Comparison of ENCODE assay signal across 2 fruit fly cellular contexts in genomic region chr3R:8922617-8923242, dm6.
TF ChIP-seq lines count a peak whose summit lies in the region.

No protein-coding gene starts in this region.

TF ChIP-seq in whole organism, embryonic, 481 proteins besides CTCF, POLR2A, EP300 and RAD21 (continued from another document and continues in another):
- TF ChIP-seq p53 (GFP tag; optimal IDR thresholded peaks at IDR 0.05; lab: Kevin White, UChicago) (no peak), tin (GFP tag; optimal IDR thresholded peaks at IDR 0.05; lab: Kevin White, UChicago) (peak; percentile 32), btn (GFP tag; optimal IDR thresholded peaks at IDR 0.05; lab: Kevin White, UChicago) (no peak), Xbp1 (GFP tag; optimal IDR thresholded peaks at IDR 0.05; lab: Kevin White, UChicago) (peak; percentile 1), Sin3A (optimal IDR thresholded peaks at IDR 0.05; lab: Kevin White, UChicago) (no peak), CG10543 (GFP tag; optimal IDR thresholded peaks at IDR 0.05; lab: Kevin White, UChicago) (no peak), sens (GFP tag; lab: Kevin White, UChicago) (peak; percentile 84), CG12769 (tag; optimal IDR thresholded peaks at IDR 0.05; lab: Kevin White, UChicago) (no peak), CG12391 (tag; optimal IDR thresholded peaks at IDR 0.05; lab: Kevin White, UChicago) (peak; percentile 16), Sox100B (GFP tag; optimal IDR thresholded peaks at IDR 0.05; lab: Kevin White, UChicago) (no peak), Ets65A (GFP tag; lab: Kevin White, UChicago) (peak; percentile 64), CG10979 (tag; optimal IDR thresholded peaks at IDR 0.05; lab: Kevin White, UChicago) (peak; percentile 67), Drgx (GFP tag; IDR thresholded peaks at IDR 0.05; lab: Robert Waterston, UW) (peak; percentile 27; the same call in 1 of the 2 replicates), CG11093 (GFP tag; IDR thresholded peaks at IDR 0.05; lab: Robert Waterston, UW) (no peak), CG42726 (GFP tag; IDR thresholded peaks at IDR 0.05; lab: Robert Waterston, UW; ENCODE audit: partially characterized antibody) (no peak), CG31441 (GFP tag; IDR thresholded peaks at IDR 0.05; lab: Robert Waterston, UW) (0 out of 2 replicates have a peak, but pooled peaks have one; percentile 20), bsh (GFP tag; optimal IDR thresholded peaks at IDR 0.05; lab: Kevin White, UChicago) (peak; percentile 37 to 55), fd96Cb (tag; optimal IDR thresholded peaks at IDR 0.05; lab: Kevin White, UChicago) (peak; percentile 54), chn (GFP tag; optimal IDR thresholded peaks at IDR 0.05; lab: Kevin White, UChicago) (peak; percentile 41), gro (GFP tag; optimal IDR thresholded peaks at IDR 0.05; lab: Kevin White, UChicago) (no peak), CG18262 (tag; optimal IDR thresholded peaks at IDR 0.05; lab: Kevin White, UChicago) (peak; percentile 52), CG3407 (GFP tag; optimal IDR thresholded peaks at IDR 0.05; lab: Kevin White, UChicago) (no peak), Ets97D (GFP tag; optimal IDR thresholded peaks at IDR 0.05; lab: Kevin White, UChicago) (no peak), chif (GFP tag; optimal IDR thresholded peaks at IDR 0.05; lab: Kevin White, UChicago) (peak; percentile 22 to 27), NfI (GFP tag; optimal IDR thresholded peaks at IDR 0.05; lab: Kevin White, UChicago) (no peak), CG4820 (GFP tag; optimal IDR thresholded peaks at IDR 0.05; lab: Kevin White, UChicago) (peak; percentile 38), CG17328 (GFP tag; IDR thresholded peaks at IDR 0.05; lab: Robert Waterston, UW) (0 out of 2 replicates have a peak, but pooled peaks have one; percentile 17), jumu (GFP tag; optimal IDR thresholded peaks at IDR 0.05; lab: Kevin White, UChicago) (no peak), gce (GFP tag; IDR thresholded peaks at IDR 0.05; lab: Robert Waterston, UW) (no peak), gem (tag; optimal IDR thresholded peaks at IDR 0.05; lab: Kevin White, UChicago) (peak; percentile 44), Neu2 (GFP tag; optimal IDR thresholded peaks at IDR 0.05; lab: Kevin White, UChicago; ENCODE audit: borderline replicate concordance) (no peak), abd-A (tag; optimal IDR thresholded peaks at IDR 0.05; lab: Kevin White, UChicago) (no peak), bbx (GFP tag; IDR thresholded peaks at IDR 0.05; lab: Robert Waterston, UW; ENCODE audit: partially characterized antibody) (no peak), mam (GFP tag; optimal IDR thresholded peaks at IDR 0.05; lab: Kevin White, UChicago) (no peak), Fer1 (GFP tag; optimal IDR thresholded peaks at IDR 0.05; lab: Kevin White, UChicago) (no peak), E2f1 (GFP tag; IDR thresholded peaks at IDR 0.05; lab: Robert Waterston, UW) (0 out of 2 replicates have a peak, but pooled peaks have one; percentile 13), CG6254 (GFP tag; optimal IDR thresholded peaks at IDR 0.05; lab: Kevin White, UChicago) (peak; percentile 33), HHEX (GFP tag; optimal IDR thresholded peaks at IDR 0.05; lab: Kevin White, UChicago) (no peak), Asciz (GFP tag; optimal IDR thresholded peaks at IDR 0.05; lab: Kevin White, UChicago) (peak; percentile 31), esg (GFP tag; conservative IDR thresholded peaks at IDR 0.05; lab: Robert Waterston, UW) (no peak), CG32772 (GFP tag; IDR thresholded peaks at IDR 0.05; lab: Robert Waterston, UW) (0 out of 2 replicates have a peak, but pooled peaks have one; percentile 17), org-1 (GFP tag; optimal IDR thresholded peaks at IDR 0.05; lab: Kevin White, UChicago) (no peak), caup (GFP tag; optimal IDR thresholded peaks at IDR 0.05; lab: Kevin White, UChicago; ENCODE audit: severe bottlenecking) (no peak), scrt (GFP tag; optimal IDR thresholded peaks at IDR 0.05; lab: Kevin White, UChicago) (no peak), pan (optimal IDR thresholded peaks at IDR 0.05; lab: Kevin White, UChicago) (no peak), pan (GFP tag; optimal IDR thresholded peaks at IDR 0.05 in 1 of 2, IDR thresholded peaks at IDR 0.05 in 1 of 2) (no peak), hkb (optimal IDR thresholded peaks at IDR 0.05; lab: Kevin White, UChicago) (no peak), hkb (GFP tag; IDR thresholded peaks at IDR 0.05; lab: Robert Waterston, UW) (peak; percentile 15; the same call in 1 of the 2 replicates), CG1233 (GFP tag; optimal IDR thresholded peaks at IDR 0.05; lab: Kevin White, UChicago) (peak; percentile 26), ap (GFP tag; IDR thresholded peaks at IDR 0.05; lab: Robert Waterston, UW) (no peak), CG1603 (tag; optimal IDR thresholded peaks at IDR 0.05; lab: Kevin White, UChicago) (peak; percentile 38), Opbp (GFP tag; IDR thresholded peaks at IDR 0.05; lab: Robert Waterston, UW; ENCODE audit: partially characterized antibody) (no peak), zfh1 (GFP tag; IDR thresholded peaks at IDR 0.05; lab: Robert Waterston, UW) (peak; percentile 55; the same call in 2 of the 3 replicates), CG14710 (tag; optimal IDR thresholded peaks at IDR 0.05; lab: Kevin White, UChicago) (peak; percentile 34), Sox102F (GFP tag; optimal IDR thresholded peaks at IDR 0.05; lab: Kevin White, UChicago) (peak; percentile 36), BEAF-32 (GFP tag; optimal IDR thresholded peaks at IDR 0.05; lab: Kevin White, UChicago) (no peak), D (optimal IDR thresholded peaks at IDR 0.05; lab: Kevin White, UChicago) (no peak), D (GFP tag; optimal IDR thresholded peaks at IDR 0.05; lab: Kevin White, UChicago) (peak; percentile 18), CG30020 (tag; optimal IDR thresholded peaks at IDR 0.05; lab: Kevin White, UChicago) (no peak), nom (GFP tag; optimal IDR thresholded peaks at IDR 0.05; lab: Kevin White, UChicago) (peak; percentile 79), CG4730 (GFP tag; IDR thresholded peaks at IDR 0.05; lab: Robert Waterston, UW) (no peak), sima (GFP tag; optimal IDR thresholded peaks at IDR 0.05; lab: Kevin White, UChicago) (no peak), Dip3 (GFP tag; optimal IDR thresholded peaks at IDR 0.05; lab: Kevin White, UChicago) (no peak), CG11456 (GFP tag; IDR thresholded peaks at IDR 0.05; lab: Robert Waterston, UW) (no peak), CG11398 (GFP tag; optimal IDR thresholded peaks at IDR 0.05; lab: Kevin White, UChicago) (no peak), Spps (tag; optimal IDR thresholded peaks at IDR 0.05; lab: Kevin White, UChicago) (peak; percentile 47)

TF ChIP-seq in whole organism, prepupa, 60 proteins besides CTCF, POLR2A, EP300 and RAD21 (continued from another document):
- TF ChIP-seq CG34406 (GFP tag; optimal IDR thresholded peaks at IDR 0.05; lab: Kevin White, UChicago): peak; percentile 1
- peak; percentile 56 for TF ChIP-seq achi (GFP tag; optimal IDR thresholded peaks at IDR 0.05; lab: Kevin White, UChicago)
- TF ChIP-seq CG9139 (GFP tag; optimal IDR thresholded peaks at IDR 0.05; lab: Kevin White, UChicago): peak; percentile 78
- TF ChIP-seq CG6808 (GFP tag; optimal IDR thresholded peaks at IDR 0.05; lab: Kevin White, UChicago): peak; percentile 51
- TF ChIP-seq CG16779 (tag; optimal IDR thresholded peaks at IDR 0.05; lab: Kevin White, UChicago): no peak
- TF ChIP-seq lz (GFP tag; optimal IDR thresholded peaks at IDR 0.05; lab: Kevin White, UChicago): no peak
- peak; percentile 24 for TF ChIP-seq esn (GFP tag; optimal IDR thresholded peaks at IDR 0.05; lab: Kevin White, UChicago)
- TF ChIP-seq Eip75B (GFP tag; optimal IDR thresholded peaks at IDR 0.05; lab: Kevin White, UChicago): peak; percentile 64
- peak; percentile 27 for TF ChIP-seq Met (GFP tag; optimal IDR thresholded peaks at IDR 0.05; lab: Kevin White, UChicago)
- TF ChIP-seq Sox14 (GFP tag; optimal IDR thresholded peaks at IDR 0.05; lab: Kevin White, UChicago): peak; percentile 55
- no peak for TF ChIP-seq CG11294 (GFP tag; IDR thresholded peaks at IDR 0.05; lab: Robert Waterston, UW)
- TF ChIP-seq ss (GFP tag; optimal IDR thresholded peaks at IDR 0.05; lab: Kevin White, UChicago): peak; percentile 32 to 62
- TF ChIP-seq Eip93F (GFP tag; optimal IDR thresholded peaks at IDR 0.05; lab: Kevin White, UChicago): no peak
- no peak for TF ChIP-seq vri (GFP tag; optimal IDR thresholded peaks at IDR 0.05; lab: Kevin White, UChicago)
- peak; percentile 71 for TF ChIP-seq CG3032 (tag; optimal IDR thresholded peaks at IDR 0.05; lab: Kevin White, UChicago)
- TF ChIP-seq CG6792 (GFP tag; optimal IDR thresholded peaks at IDR 0.05; lab: Kevin White, UChicago): peak; percentile 34
- peak; percentile 64 for TF ChIP-seq pdm3 (GFP tag; optimal IDR thresholded peaks at IDR 0.05; lab: Kevin White, UChicago)
- TF ChIP-seq Sox102F (GFP tag; optimal IDR thresholded peaks at IDR 0.05; lab: Kevin White, UChicago): no peak
- TF ChIP-seq CG6854 (GFP tag; optimal IDR thresholded peaks at IDR 0.05; lab: Kevin White, UChicago): no peak
- peak; percentile 38 for TF ChIP-seq CG4318 (GFP tag; optimal IDR thresholded peaks at IDR 0.05; lab: Kevin White, UChicago)
- TF ChIP-seq CG11902 (GFP tag; optimal IDR thresholded peaks at IDR 0.05; lab: Kevin White, UChicago): no peak
- TF ChIP-seq CG8119 (GFP tag; IDR thresholded peaks at IDR 0.05; lab: Robert Waterston, UW): peak; percentile 45; the same call in 1 of the 3 replicates
- TF ChIP-seq fd59A (GFP tag; optimal IDR thresholded peaks at IDR 0.05; lab: Kevin White, UChicago): peak; percentile 33
- TF ChIP-seq dsx (GFP tag; optimal IDR thresholded peaks at IDR 0.05; lab: Kevin White, UChicago; ENCODE audit: poor library complexity, severe bottlenecking): peak; percentile 10
- no peak for TF ChIP-seq Smox (GFP tag; optimal IDR thresholded peaks at IDR 0.05; lab: Kevin White, UChicago)
- TF ChIP-seq spab (GFP tag; optimal IDR thresholded peaks at IDR 0.05; lab: Kevin White, UChicago): peak; percentile 83
- no peak for TF ChIP-seq fd85E (GFP tag; optimal IDR thresholded peaks at IDR 0.05; lab: Kevin White, UChicago)
- peak; percentile 43 for TF ChIP-seq CG32006 (GFP tag; optimal IDR thresholded peaks at IDR 0.05; lab: Kevin White, UChicago)
- TF ChIP-seq dac (GFP tag; optimal IDR thresholded peaks at IDR 0.05; lab: Kevin White, UChicago): no peak
- TF ChIP-seq Hr39 (GFP tag; optimal IDR thresholded peaks at IDR 0.05; lab: Kevin White, UChicago): peak; percentile 17
- TF ChIP-seq CG8319 (GFP tag; optimal IDR thresholded peaks at IDR 0.05; lab: Kevin White, UChicago): no peak
- TF ChIP-seq CG10631 (GFP tag; optimal IDR thresholded peaks at IDR 0.05; lab: Kevin White, UChicago): peak; percentile 73
- no peak for TF ChIP-seq CG31627 (GFP tag; optimal IDR thresholded peaks at IDR 0.05; lab: Kevin White, UChicago)
- TF ChIP-seq salr (GFP tag; optimal IDR thresholded peaks at IDR 0.05; lab: Kevin White, UChicago): peak; percentile 61 to 68
- TF ChIP-seq CG3919 (GFP tag; optimal IDR thresholded peaks at IDR 0.05; lab: Kevin White, UChicago): peak; percentile 68
- TF ChIP-seq Sox15 (GFP tag; optimal IDR thresholded peaks at IDR 0.05; lab: Kevin White, UChicago): no peak
